Fruit fly (Drosophila melanogaster): ENCODE results near the gene BG642312.

DNA sequence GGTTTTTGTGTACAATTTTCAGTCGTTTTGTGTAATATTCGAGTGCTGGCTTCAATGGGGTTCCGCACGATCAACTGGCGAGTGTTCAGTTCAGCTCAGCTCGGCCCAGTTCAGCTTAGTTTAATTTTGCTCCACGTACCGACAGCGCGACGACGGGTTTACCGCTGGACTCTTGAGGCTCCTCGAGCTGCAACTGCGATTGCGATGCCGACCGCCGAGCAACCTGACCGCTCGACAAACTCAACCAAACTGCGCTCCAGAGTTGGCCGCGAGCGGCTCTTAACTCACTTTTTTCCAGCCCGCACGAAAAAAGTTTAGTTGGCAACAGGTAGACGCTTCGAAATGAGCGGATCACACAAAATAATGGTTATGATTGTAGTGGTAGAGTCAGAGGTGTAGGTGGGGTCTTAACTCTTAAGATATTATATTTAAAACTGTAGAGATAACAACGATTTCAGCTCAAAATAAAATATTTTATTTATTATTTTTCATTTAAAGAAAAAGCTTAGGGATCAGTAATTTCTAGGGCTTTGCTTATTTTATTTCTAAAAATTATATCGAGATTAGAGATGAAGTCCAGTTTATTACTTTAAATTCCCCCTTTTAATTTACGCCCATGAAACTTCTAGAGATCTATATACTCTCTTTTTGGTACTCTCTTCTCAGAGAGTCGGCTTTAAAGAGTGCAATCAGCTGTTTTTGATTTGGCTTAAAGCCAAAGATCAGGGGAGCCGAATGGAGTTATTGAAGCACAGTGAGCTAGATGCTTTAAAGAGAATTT is 23.4 kb upstream of the BG642312 start, which contains the start of gene Best2:
- peak; percentile 67 for TF ChIP-seq Max (GFP tag; optimal IDR thresholded peaks at IDR 0.05)
- TF ChIP-seq CG3281 (GFP tag; optimal IDR thresholded peaks at IDR 0.05), result peak; percentile 85
- peak; percentile 72 for TF ChIP-seq CG8944 (GFP tag; optimal IDR thresholded peaks at IDR 0.05)
- TF ChIP-seq sim (GFP tag; IDR thresholded peaks at IDR 0.05), result peak; percentile 86
- peak; percentile 94 for TF ChIP-seq lmd (GFP tag; IDR thresholded peaks at IDR 0.05)
- peak; percentile 50 for TF ChIP-seq CG2202 (tag; optimal IDR thresholded peaks at IDR 0.05)
- TF ChIP-seq CG12659 (GFP tag; optimal IDR thresholded peaks at IDR 0.05), result peak; percentile 89
- TF ChIP-seq CG14050 (GFP tag; IDR thresholded peaks at IDR 0.05), result peak; percentile 81
- no peak for TF ChIP-seq hkb (optimal IDR thresholded peaks at IDR 0.05)
- TF ChIP-seq hkb (GFP tag; IDR thresholded peaks at IDR 0.05), result peak; percentile 96
